Worm (Caenorhabditis elegans): ENCODE results near the gene Y4C6B.7.

- no peak for TF ChIP-seq pes-1 (GFP tag; IDR thresholded peaks at IDR 0.05)
- no peak for TF ChIP-seq ceh-13 (GFP tag; optimal IDR thresholded peaks at IDR 0.05)
- TF ChIP-seq flt-1 (GFP tag; IDR thresholded peaks at IDR 0.05): no peak
- TF ChIP-seq ceh-36 (tag; optimal IDR thresholded peaks at IDR 0.05): no peak
- no peak for TF ChIP-seq ama-1 (optimal IDR thresholded peaks at IDR 0.05)
- TF ChIP-seq sea-1 (GFP tag; conservative IDR thresholded peaks at IDR 0.05): no peak
- no peak for TF ChIP-seq tbx-11 (GFP tag; IDR thresholded peaks at IDR 0.05)
- no peak for TF ChIP-seq hmbx-1 (tag; optimal IDR thresholded peaks at IDR 0.05)
- no peak for TF ChIP-seq B0310.2 (tag; optimal IDR thresholded peaks at IDR 0.05)
- no peak for TF ChIP-seq tra-4 (tag; optimal IDR thresholded peaks at IDR 0.05)
- no peak for TF ChIP-seq aly-1 (tag; optimal IDR thresholded peaks at IDR 0.05)
- TF ChIP-seq hmg-4 (GFP tag; optimal IDR thresholded peaks at IDR 0.05): no peak
Observed at ce11 chrIV:5388477-5389065, 35.3 kb upstream of the Y4C6B.7 start, which contains the start of gene elo-6.
